Fruit fly (Drosophila melanogaster) whole organism, pupa: ENCODE data around the gene CG8813.

Experiments
- CG10348 ChIP-seq: fragments of 200-800 bp; sonication (Bioruptor generic); IDR thresholded peaks from 2 replicates; pipeline ENCODE4 v1.3.6; 2022; ENCODE audit warnings: missing biosample characterization, missing genetic modification characterization
- CG12605 ChIP-seq: fragments of 200-800 bp; sonication (Bioruptor generic); IDR thresholded peaks from 2 replicates; pipeline ENCODE4 v1.3.6; 2022; ENCODE audit warnings: missing biosample characterization, missing genetic modification characterization
- CG13204 ChIP-seq: fragments of 200-800 bp; sonication (Bioruptor generic); optimal IDR thresholded peaks from 2 replicates; lab custom pipeline; 2018; ENCODE audit warnings: missing biosample characterization, mild to moderate bottlenecking, missing genetic modification characterization, moderate library complexity
- CG14655 ChIP-seq: fragments of 200-800 bp; sonication (Bioruptor generic); optimal IDR thresholded peaks from 3 replicates; lab custom pipeline; 2017; ENCODE audit warnings: mild to moderate bottlenecking, missing biosample characterization, missing genetic modification reagents, missing genetic modification characterization
- CG15710 ChIP-seq: fragments of 200-800 bp; sonication (Bioruptor generic); optimal IDR thresholded peaks from 2 replicates; lab custom pipeline; 2018; ENCODE audit warnings: missing biosample characterization, mild to moderate bottlenecking, missing genetic modification characterization, moderate library complexity
- CG17806 ChIP-seq: fragments of 200-800 bp; sonication (Bioruptor generic); optimal IDR thresholded peaks from 2 replicates; lab custom pipeline; 2018; ENCODE audit warnings: missing biosample characterization, mild to moderate bottlenecking, missing genetic modification characterization, moderate library complexity
- CG32121 ChIP-seq: fragments of 200-800 bp; sonication (Bioruptor generic); IDR thresholded peaks from 2 replicates; pipeline ENCODE4 v1.3.6; 2022; ENCODE audit warnings: missing biosample characterization, missing genetic modification characterization
- CG34367 ChIP-seq: fragments of 200-800 bp; sonication (Bioruptor generic); optimal IDR thresholded peaks from 2 replicates; lab custom pipeline; 2018; ENCODE audit warnings: missing biosample characterization, mild to moderate bottlenecking, missing genetic modification characterization
- CG4496 ChIP-seq: fragments of 200-800 bp; sonication (Bioruptor generic); IDR thresholded peaks from 3 replicates; pipeline ENCODE4 v1.3.6; 2022; ENCODE audit warnings: missing biosample characterization, missing genetic modification characterization
- CG8159 ChIP-seq: fragments of 200-800 bp; sonication (Bioruptor generic); optimal IDR thresholded peaks from 3 replicates; lab custom pipeline; 2018; ENCODE audit warnings: missing biosample characterization, mild to moderate bottlenecking, missing genetic modification characterization, moderate library complexity
- CG8301 ChIP-seq: fragments of 200-800 bp; sonication (Bioruptor generic); optimal IDR thresholded peaks from 2 replicates; lab custom pipeline; 2018; ENCODE audit warnings: missing biosample characterization, mild to moderate bottlenecking, missing genetic modification characterization
- CG9948 ChIP-seq: fragments of 200-800 bp; sonication (Bioruptor generic); optimal IDR thresholded peaks from 2 replicates; lab custom pipeline; 2018; ENCODE audit warnings: missing biosample characterization, mild to moderate bottlenecking, missing genetic modification characterization, moderate library complexity
- D1 ChIP-seq: fragments of 200-800 bp; sonication (Bioruptor generic); optimal IDR thresholded peaks from 2 replicates; lab custom pipeline; 2018; ENCODE audit warnings: missing biosample characterization, mild to moderate bottlenecking, missing genetic modification characterization, moderate library complexity
- EcR ChIP-seq: fragments of 200-800 bp; sonication (Bioruptor generic); optimal IDR thresholded peaks from 3 replicates; lab custom pipeline; 2019; ENCODE audit warnings: missing biosample characterization, missing genetic modification characterization, mild to moderate bottlenecking, moderate library complexity, missing genetic modification reagents
- Ets98B ChIP-seq: fragments of 200-800 bp; sonication (Bioruptor generic); IDR thresholded peaks from 2 replicates; pipeline ENCODE4 v1.3.6; 2022; ENCODE audit warnings: missing biosample characterization, missing genetic modification characterization
- Pif1A ChIP-seq: fragments of 200-800 bp; sonication (Bioruptor generic); optimal IDR thresholded peaks from 3 replicates; lab custom pipeline; 2016; ENCODE audit warnings: missing biosample characterization, missing genetic modification characterization
- Pif1B ChIP-seq: fragments of 200-800 bp; sonication (Bioruptor generic); optimal IDR thresholded peaks from 3 replicates; lab custom pipeline; 2016; ENCODE audit warnings: missing biosample characterization, missing genetic modification characterization
- Snoo ChIP-seq: fragments of 200-800 bp; sonication (Bioruptor generic); optimal IDR thresholded peaks from 3 replicates; lab custom pipeline; 2017; ENCODE audit warnings: missing biosample characterization, mild to moderate bottlenecking, missing genetic modification characterization, inconsistent platforms
- fd96Ca ChIP-seq: fragments of 200-800 bp; sonication (Bioruptor generic); IDR thresholded peaks from 3 replicates; pipeline ENCODE4 v1.3.6; 2022; ENCODE audit warnings: missing biosample characterization, missing genetic modification characterization
- gl ChIP-seq: fragments of 200-800 bp; sonication (Bioruptor generic); optimal IDR thresholded peaks from 2 replicates; lab custom pipeline; 2018; ENCODE audit warnings: missing biosample characterization, mild to moderate bottlenecking, missing genetic modification characterization
- rn ChIP-seq: fragments of 200-800 bp; sonication (Bioruptor generic); IDR thresholded peaks from 2 replicates; pipeline ENCODE4 v1.3.6; 2022; ENCODE audit warnings: missing biosample characterization, missing genetic modification characterization

The CG8813 gene

dm6 chr2L:2869008-2869702 is at the start of gene CG8813:
Gene CG8813, plus strand, starts transcription at chr2L:2869652.
- TF ChIP-seq EcR (GFP tag; lab: Kevin White, UChicago) (no peak), rn (GFP tag; lab: Robert Waterston, UW) (no peak), CG14655 (GFP tag; lab: Kevin White, UChicago) (no peak), CG12605 (GFP tag; lab: Robert Waterston, UW) (no peak), Ets98B (GFP tag; lab: Robert Waterston, UW) (no peak), gl (no peak), Snoo (tag; lab: Kevin White, UChicago) (no peak)
- TF ChIP-seq, all 21 proteins: peak for 0

dm6 chr2L:2825406-2825805 is 44.0 kb upstream of the CG8813 start, which contains the start of gene CG3123:
Gene CG3123, minus strand, starts transcription at chr2L:2825506.
- TF ChIP-seq rn (GFP tag; lab: Robert Waterston, UW) (no peak), CG12605 (GFP tag; lab: Robert Waterston, UW) (no peak), CG8301 (tag; lab: Kevin White, UChicago) (no peak), CG10348 (no peak), CG9948 (tag; lab: Kevin White, UChicago) (no peak), CG4496 (GFP tag; lab: Robert Waterston, UW) (no peak), EcR (GFP tag; lab: Kevin White, UChicago) (no peak), gl (no peak), CG14655 (GFP tag; lab: Kevin White, UChicago) (no peak), Pif1A (GFP tag; lab: Kevin White, UChicago) (no peak), fd96Ca (GFP tag; lab: Robert Waterston, UW) (no peak), CG8159 (tag; lab: Kevin White, UChicago) (no peak), Pif1B (GFP tag; lab: Kevin White, UChicago) (no peak), CG32121 (GFP tag; lab: Robert Waterston, UW) (no peak), D1 (tag; lab: Kevin White, UChicago) (no peak)

dm6 chr2L:2829637-2830340 is 39.7 kb upstream of the CG8813 start, which contains the start of gene Duox:
Gene Duox, minus strand, starts transcription at chr2L:2830248.
- 0 out of 3 replicates have a peak, but pooled peaks have one; percentile 73 for TF ChIP-seq CG4496 (GFP tag; lab: Robert Waterston, UW)
- TF ChIP-seq D1 (tag; lab: Kevin White, UChicago), result no peak

dm6 chr2L:2830341-2830800 is 39.1 kb upstream of the CG8813 start:
- peak; percentile 90 for TF ChIP-seq CG17806
- TF ChIP-seq CG9948 (tag; lab: Kevin White, UChicago), result peak; percentile 95
- peak; percentile 95 for TF ChIP-seq CG8301 (tag; lab: Kevin White, UChicago)
- TF ChIP-seq CG32121 (GFP tag; lab: Robert Waterston, UW), result peak; percentile 84
- peak; percentile 95 for TF ChIP-seq CG15710
- peak; percentile 59; the same call in 1 of the 2 replicates for TF ChIP-seq Ets98B (GFP tag; lab: Robert Waterston, UW)
- no peak; the same call in 1 of the 3 replicates for TF ChIP-seq CG4496 (GFP tag; lab: Robert Waterston, UW)
- TF ChIP-seq CG8159 (tag; lab: Kevin White, UChicago), result peak; percentile 96
- peak; percentile 98 for TF ChIP-seq CG14655 (GFP tag; lab: Kevin White, UChicago)
- TF ChIP-seq gl, result peak; percentile 67
- peak; percentile 54 for TF ChIP-seq CG10348
- TF ChIP-seq D1 (tag; lab: Kevin White, UChicago), result peak; percentile 96
- TF ChIP-seq Pif1B (GFP tag; lab: Kevin White, UChicago), result peak; percentile 90
- TF ChIP-seq Pif1A (GFP tag; lab: Kevin White, UChicago), result peak; percentile 88
- peak; percentile 58 for TF ChIP-seq CG13204 (GFP tag; lab: Kevin White, UChicago)
- TF ChIP-seq CG12605 (GFP tag; lab: Robert Waterston, UW), result 0 out of 2 replicates have a peak, but pooled peaks have one; percentile 22
- peak; percentile 67 for TF ChIP-seq rn (GFP tag; lab: Robert Waterston, UW)
- TF ChIP-seq CG34367 (tag; lab: Kevin White, UChicago), result peak; percentile 87
- peak; percentile 93 for TF ChIP-seq Snoo (tag; lab: Kevin White, UChicago)
- TF ChIP-seq EcR (GFP tag; lab: Kevin White, UChicago), result no peak
- TF ChIP-seq fd96Ca (GFP tag; lab: Robert Waterston, UW), result peak; percentile 88

- no peak for TF ChIP-seq CG17806
- TF ChIP-seq CG32121 (GFP tag; lab: Robert Waterston, UW), result no peak
- no peak for TF ChIP-seq gl
- no peak for TF ChIP-seq CG4496 (GFP tag; lab: Robert Waterston, UW)
- no peak for TF ChIP-seq EcR (GFP tag; lab: Kevin White, UChicago)
Observed at dm6 chr2L:2837742-2838461, 31.6 kb upstream of the CG8813 start, which contains the start of the genes CG3119 and Cpr23B. Gene CG3119, minus strand, starts transcription at chr2L:2837833. Gene Cpr23B, plus strand, starts transcription at chr2L:2838411.
